Worm (Caenorhabditis elegans): ENCODE data around the gene F54B8.4.
"Not testable (repeated sequence)": the region's sequence is repeated elsewhere in the genome, so short reads cannot be mapped to it uniquely, and the experiment has no call there.

F54B8.4 gene

ce11 chrV:15792409-15792808 is 23.8 kb upstream of the F54B8.4 start, which contains the start of gene T26E4.4:
TSS of gene T26E4.4 (minus strand) at chrV:15792509.
- TF ChIP-seq ref-1 (GFP tag; conservative IDR thresholded peaks at IDR 0.05) (no peak), T22C8.4 (GFP tag; IDR thresholded peaks at IDR 0.05) (no peak), med-1 (GFP tag; optimal IDR thresholded peaks at IDR 0.05; ENCODE audit: insufficient read depth) (no peak), tab-1 (GFP tag; IDR thresholded peaks at IDR 0.05) (no peak), flt-1 (GFP tag; IDR thresholded peaks at IDR 0.05) (no peak), cog-1 (tag; optimal IDR thresholded peaks at IDR 0.05) (no peak), ztf-23 (GFP tag; IDR thresholded peaks at IDR 0.05) (no peak), klf-2 (GFP tag; conservative IDR thresholded peaks at IDR 0.05) (no peak), ztf-29 (GFP tag; IDR thresholded peaks at IDR 0.05) (no peak)

- TF ChIP-seq tab-1 (GFP tag; IDR thresholded peaks at IDR 0.05): no peak
- no peak for TF ChIP-seq klf-2 (GFP tag; conservative IDR thresholded peaks at IDR 0.05)
- TF ChIP-seq ztf-29 (GFP tag; IDR thresholded peaks at IDR 0.05): no peak
- TF ChIP-seq med-1 (GFP tag; optimal IDR thresholded peaks at IDR 0.05; ENCODE audit: insufficient read depth): no peak
- no peak for TF ChIP-seq flt-1 (GFP tag; IDR thresholded peaks at IDR 0.05)
- TF ChIP-seq T22C8.4 (GFP tag; IDR thresholded peaks at IDR 0.05): no peak
- no peak for TF ChIP-seq ztf-23 (GFP tag; IDR thresholded peaks at IDR 0.05)
- TF ChIP-seq ref-1 (GFP tag; conservative IDR thresholded peaks at IDR 0.05): no peak
- TF ChIP-seq cog-1 (tag; optimal IDR thresholded peaks at IDR 0.05): no peak
Measured at ce11 chrV:15793270-15793669, 22.9 kb upstream of the F54B8.4 start, which contains the start of gene T26E4.7. TSS of gene T26E4.7 (plus strand) at chrV:15793570.

- TF ChIP-seq T22C8.4 (GFP tag; IDR thresholded peaks at IDR 0.05) (no peak), ztf-29 (GFP tag; IDR thresholded peaks at IDR 0.05) (no peak), med-1 (GFP tag; optimal IDR thresholded peaks at IDR 0.05; ENCODE audit: insufficient read depth) (no peak)
Measured at ce11 chrV:15796087-15796486, 20.1 kb upstream of the F54B8.4 start, which contains the start of gene nhr-223. TSS of gene nhr-223 (plus strand) at chrV:15796387.

- no peak for TF ChIP-seq flt-1 (GFP tag; IDR thresholded peaks at IDR 0.05)
- TF ChIP-seq ztf-29 (GFP tag; IDR thresholded peaks at IDR 0.05): no peak
Measured at ce11 chrV:15798108-15798507, 18.1 kb upstream of the F54B8.4 start, which contains the start of gene T26E4.10. TSS of gene T26E4.10 (minus strand) at chrV:15798208.

- not testable (repeated sequence) for TF ChIP-seq ztf-29, flt-1, T22C8.4 (GFP tag; IDR thresholded peaks at IDR 0.05)
Measured at ce11 chrV:15802623-15803022, 13.6 kb upstream of the F54B8.4 start, which contains the start of gene T26E4.9. TSS of gene T26E4.9 (minus strand) at chrV:15802723.

- TF ChIP-seq ref-1 (GFP tag; conservative IDR thresholded peaks at IDR 0.05); ztf-29 (GFP tag; IDR thresholded peaks at IDR 0.05); ztf-23 (GFP tag; IDR thresholded peaks at IDR 0.05): not testable (repeated sequence)
Measured at ce11 chrV:15803079-15803478, 13.1 kb upstream of the F54B8.4 start, which contains the start of gene srd-27. TSS of gene srd-27 (plus strand) at chrV:15803379.

- not testable (repeated sequence) for TF ChIP-seq ztf-29 (GFP tag; IDR thresholded peaks at IDR 0.05); ztf-23 (GFP tag; IDR thresholded peaks at IDR 0.05); ref-1 (GFP tag; conservative IDR thresholded peaks at IDR 0.05)
Measured at ce11 chrV:15803748-15804147, 12.4 kb upstream of the F54B8.4 start, which contains the start of gene T26E4.18. TSS of gene T26E4.18 (minus strand) at chrV:15803848.

ce11 chrV:15807420-15807819 is 8.8 kb upstream of the F54B8.4 start, which contains the start of gene srsx-38:
TSS of gene srsx-38 (minus strand) at chrV:15807520.
- TF ChIP-seq cog-1 (tag; optimal IDR thresholded peaks at IDR 0.05); flt-1 (GFP tag; IDR thresholded peaks at IDR 0.05); T22C8.4 (GFP tag; IDR thresholded peaks at IDR 0.05): not testable (repeated sequence)

- TF ChIP-seq flt-1 (GFP tag; IDR thresholded peaks at IDR 0.05) (no peak), ref-1 (GFP tag; conservative IDR thresholded peaks at IDR 0.05) (no peak), T22C8.4 (GFP tag; IDR thresholded peaks at IDR 0.05) (no peak), ztf-23 (GFP tag; IDR thresholded peaks at IDR 0.05) (no peak), klf-2 (GFP tag; conservative IDR thresholded peaks at IDR 0.05) (no peak), med-1 (GFP tag; optimal IDR thresholded peaks at IDR 0.05; ENCODE audit: insufficient read depth) (no peak), cog-1 (tag; optimal IDR thresholded peaks at IDR 0.05) (no peak)
Measured at ce11 chrV:15809543-15809942, 6.6 kb upstream of the F54B8.4 start, which contains the start of gene srsx-36. TSS of gene srsx-36 (minus strand) at chrV:15809643.

- TF ChIP-seq med-1 (GFP tag; optimal IDR thresholded peaks at IDR 0.05; ENCODE audit: insufficient read depth) (no peak), ztf-29 (GFP tag; IDR thresholded peaks at IDR 0.05) (no peak), ref-1 (GFP tag; conservative IDR thresholded peaks at IDR 0.05) (no peak), ztf-23 (GFP tag; IDR thresholded peaks at IDR 0.05) (no peak), tab-1 (GFP tag; IDR thresholded peaks at IDR 0.05) (no peak), T22C8.4 (GFP tag; IDR thresholded peaks at IDR 0.05) (no peak), cog-1 (tag; optimal IDR thresholded peaks at IDR 0.05) (no peak), klf-2 (GFP tag; conservative IDR thresholded peaks at IDR 0.05) (no peak)
Measured at ce11 chrV:15810446-15810845, 5.7 kb upstream of the F54B8.4 start, which contains the start of gene F54B8.1. TSS of gene F54B8.1 (plus strand) at chrV:15810746.

ce11 chrV:15811982-15812381 is 4.2 kb upstream of the F54B8.4 start, which contains the start of gene nhr-282:
TSS of gene nhr-282 (plus strand) at chrV:15812282.
- not testable (repeated sequence) for TF ChIP-seq cog-1 (tag; optimal IDR thresholded peaks at IDR 0.05); ref-1 (GFP tag; conservative IDR thresholded peaks at IDR 0.05); med-1 (GFP tag; optimal IDR thresholded peaks at IDR 0.05; ENCODE audit: insufficient read depth)
